Worm (Caenorhabditis elegans) whole organism, early embryonic: ENCODE data around the gene best-24.

Experiments used
- F13C5.2 ChIP-seq: sonication (generic microtip); optimal IDR thresholded peaks from 2 replicates; lab custom pipeline; 2017; ENCODE audit warnings: mild to moderate bottlenecking, missing genetic modification characterization, inconsistent platforms, missing compliant biosample characterization
- aly-1 ChIP-seq: sonication (generic microtip); optimal IDR thresholded peaks from 2 replicates; lab custom pipeline; 2016; ENCODE audit warnings: missing genetic modification characterization, missing compliant biosample characterization
- ama-1 ChIP-seq: fragments of 150-350 bp; optimal IDR thresholded peaks from 2 replicates; lab custom pipeline; 2014
- ceh-36 ChIP-seq: sonication (generic microtip); optimal IDR thresholded peaks from 2 replicates; lab custom pipeline; 2016; ENCODE audit warnings: missing genetic modification characterization, inconsistent platforms, missing compliant biosample characterization
- ets-7 ChIP-seq: sonication (generic microtip); optimal IDR thresholded peaks from 2 replicates; lab custom pipeline; 2016; ENCODE audit warnings: missing genotype, missing genetic modification characterization, missing compliant biosample characterization
- scrt-1 ChIP-seq: fragments of 200-800 bp; sonication (Bioruptor generic); IDR thresholded peaks from 2 replicates; pipeline ENCODE4 v1.3.6; 2022; ENCODE audit warnings: missing genetic modification characterization, missing compliant biosample characterization

DNA sequence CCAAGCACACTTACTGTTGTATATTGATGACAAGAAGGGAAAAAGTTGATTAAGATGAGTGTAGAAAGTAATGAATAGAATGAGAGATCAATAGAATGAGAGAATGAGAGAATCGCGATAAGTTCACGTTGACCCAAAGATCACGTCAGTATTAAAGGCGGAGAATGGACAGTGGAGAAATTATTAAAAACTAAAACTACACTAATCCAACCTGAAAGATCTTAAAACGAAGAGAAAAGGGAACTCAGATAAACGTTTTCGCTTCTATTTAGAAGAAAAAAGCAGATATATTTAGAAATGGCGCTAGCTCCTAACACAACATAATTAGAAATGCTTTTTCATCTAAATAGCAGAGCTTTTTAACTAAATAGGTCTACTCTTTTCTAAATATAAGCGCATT is 52.4 kb downstream of the best-24 start, which contains the start of gene let-754:
- TF ChIP-seq scrt-1 (GFP tag; lab: Robert Waterston, UW) (no peak), ama-1 (lab: Kevin White, UChicago) (no peak), aly-1 (no peak), ceh-36 (tag; lab: Kevin White, UChicago) (no peak), F13C5.2 (tag; lab: Kevin White, UChicago) (no peak), ets-7 (tag; lab: Kevin White, UChicago) (no peak)
